Fruit fly (Drosophila melanogaster): ENCODE data around the gene CG7906.

DNA sequence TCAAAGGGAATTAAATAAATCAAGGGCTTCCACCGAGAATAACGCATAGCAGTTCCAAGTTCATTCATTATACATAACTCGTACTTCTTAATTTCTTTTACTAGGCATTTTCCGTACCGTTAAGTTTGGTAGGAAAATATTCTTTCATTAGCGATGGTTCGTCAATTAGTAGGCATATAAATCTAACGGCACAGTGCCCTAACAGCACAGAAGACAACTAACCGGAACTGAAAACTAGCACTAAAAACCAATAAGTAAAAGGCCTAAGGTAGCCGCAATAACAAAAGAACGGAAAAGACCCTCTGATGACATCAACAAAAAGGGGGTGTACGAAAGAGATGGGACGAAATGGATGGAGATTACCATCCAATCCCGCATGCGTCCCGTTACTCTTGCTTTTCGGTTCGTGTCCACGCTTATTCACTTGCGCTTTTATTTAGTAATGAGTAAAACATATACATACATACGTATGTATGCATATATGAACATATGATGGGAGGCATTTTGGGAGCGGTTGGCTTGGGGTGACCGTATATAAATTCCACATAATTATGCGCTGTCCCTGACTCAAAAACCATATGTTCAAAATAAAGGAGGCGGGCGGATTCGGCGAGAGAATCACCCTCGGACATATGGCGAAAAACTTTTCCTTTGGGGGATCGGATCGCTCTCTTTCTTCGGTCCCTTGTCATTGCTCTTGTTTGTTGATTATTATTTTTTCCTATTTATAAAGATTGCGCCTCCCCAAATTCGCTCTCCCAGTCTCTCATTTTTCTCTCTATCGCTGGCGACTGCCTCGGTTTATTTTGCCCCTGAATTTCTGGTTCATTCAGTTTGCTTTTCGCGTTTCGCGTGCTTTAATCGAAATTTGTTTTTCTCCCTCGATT is 15.6 kb upstream of the CG7906 start:
- TF ChIP-seq CG11902 (GFP tag; optimal IDR thresholded peaks at IDR 0.05) (no peak), CG6854 (GFP tag; optimal IDR thresholded peaks at IDR 0.05) (no peak), CG8119 (GFP tag; IDR thresholded peaks at IDR 0.05) (0 out of 3 replicates have a peak, but pooled peaks have one; percentile 17), fd59A (GFP tag; optimal IDR thresholded peaks at IDR 0.05) (no peak), CG3919 (GFP tag; optimal IDR thresholded peaks at IDR 0.05) (no peak)
